Worm (Caenorhabditis elegans): ENCODE measurements around the gene T13A10.1.
"Not testable (repeated sequence)": the region's sequence is repeated elsewhere in the genome, so short reads cannot be mapped to it uniquely, and the experiment has no call there.

T13A10.1 gene

DNA sequence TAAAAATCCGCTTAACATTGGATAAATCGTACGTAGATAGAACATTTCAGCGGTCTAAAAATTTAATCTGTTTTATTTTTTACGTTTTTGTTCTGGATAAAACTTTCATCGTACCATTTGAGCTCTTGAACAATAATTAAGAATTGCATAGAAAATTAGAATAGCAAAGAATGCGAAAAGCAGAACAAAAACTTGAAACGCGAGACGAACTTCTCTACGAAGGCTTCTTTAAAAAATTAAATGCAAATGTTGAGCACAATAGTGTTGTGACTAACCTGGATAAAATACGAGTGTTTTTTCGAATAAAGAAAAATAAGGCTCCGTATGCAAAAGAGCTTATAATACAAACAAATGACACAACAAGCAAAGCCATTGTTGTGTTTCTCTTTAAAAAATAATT lies 23.6 kb downstream of the T13A10.1 start:
- TF ChIP-seq odd-2 (tag; optimal IDR thresholded peaks at IDR 0.05) (no peak), K02D7.2 (tag; optimal IDR thresholded peaks at IDR 0.05) (no peak), unc-3 (GFP tag; conservative IDR thresholded peaks at IDR 0.05) (no peak), unc-3 (tag; optimal IDR thresholded peaks at IDR 0.05) (no peak), ceh-48 (tag; optimal IDR thresholded peaks at IDR 0.05) (no peak), ceh-9 (tag; optimal IDR thresholded peaks at IDR 0.05) (no peak), che-1 (tag; optimal IDR thresholded peaks at IDR 0.05) (no peak), ceh-45 (GFP tag; IDR thresholded peaks at IDR 0.05) (no peak), mec-3 (tag; optimal IDR thresholded peaks at IDR 0.05; ENCODE audit: borderline replicate concordance) (no peak), sox-2 (GFP tag; IDR thresholded peaks at IDR 0.05) (no peak), tbx-7 (tag; optimal IDR thresholded peaks at IDR 0.05) (no peak), ahr-1 (tag; optimal IDR thresholded peaks at IDR 0.05) (no peak), ttx-3 (tag; optimal IDR thresholded peaks at IDR 0.05) (no peak), sdc-2 (tag; optimal IDR thresholded peaks at IDR 0.05) (no peak), ama-1 (optimal IDR thresholded peaks at IDR 0.05) (no peak), hlh-8 (tag; optimal IDR thresholded peaks at IDR 0.05) (no peak)

DNA sequence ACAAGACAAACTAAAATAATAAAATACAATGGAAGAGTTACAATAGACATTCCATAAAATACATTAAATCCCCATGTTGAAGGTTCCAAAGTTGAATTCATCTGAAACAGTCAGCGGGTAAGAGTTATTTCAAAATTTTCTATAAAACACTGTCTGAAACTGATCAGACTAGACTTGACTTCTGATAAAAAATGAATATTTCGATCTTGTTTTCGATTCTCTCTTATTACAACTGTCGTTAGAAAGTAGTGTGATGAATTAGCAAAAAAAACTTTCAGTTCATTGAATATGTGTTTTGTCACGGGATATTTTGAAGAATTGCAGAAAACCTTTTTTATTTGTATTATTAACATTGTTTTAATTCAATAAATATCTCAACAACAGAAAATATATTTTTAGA lies 25.9 kb downstream of the T13A10.1 start, which contains the start of gene srv-26:
srv-26 (minus strand) TSS at position 101 of the 400 bp plus-strand sequence.
- TF ChIP-seq hlh-30 (tag; optimal IDR thresholded peaks at IDR 0.05; ENCODE audit: insufficient read depth) (no peak), dve-1 (tag; optimal IDR thresholded peaks at IDR 0.05) (no peak), K02D7.2 (tag; optimal IDR thresholded peaks at IDR 0.05) (no peak), zip-5 (tag; optimal IDR thresholded peaks at IDR 0.05) (no peak)

DNA sequence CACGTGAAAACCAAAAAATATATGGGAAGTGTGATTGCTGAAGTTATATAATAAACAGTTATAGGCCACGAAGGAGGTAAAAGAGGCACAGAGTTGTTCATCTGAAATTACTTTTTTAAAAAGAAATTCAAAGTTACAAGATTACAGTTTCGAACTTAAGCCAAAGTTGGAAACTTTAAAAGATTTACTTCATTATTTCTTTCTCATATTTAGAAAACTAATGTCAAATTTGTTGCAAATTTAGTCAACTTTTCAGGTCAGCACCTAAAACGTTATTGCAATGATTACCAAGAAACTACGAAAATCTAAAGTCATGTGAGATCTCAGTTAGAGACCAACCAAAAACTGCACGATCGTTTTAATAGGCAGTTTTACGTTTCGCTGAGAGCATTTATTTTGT lies 27.8 kb downstream of the T13A10.1 start, which contains the start of gene srv-25:
srv-25 (minus strand) TSS at position 101 of the 400 bp plus-strand sequence.
- TF ChIP-seq ceh-30 (tag; optimal IDR thresholded peaks at IDR 0.05), result no peak
- TF ChIP-seq ceh-18 (tag; optimal IDR thresholded peaks at IDR 0.05), result no peak
- TF ChIP-seq pat-9 (tag; optimal IDR thresholded peaks at IDR 0.05), result no peak
- TF ChIP-seq sdc-2 (tag; optimal IDR thresholded peaks at IDR 0.05), result no peak
- TF ChIP-seq nhr-11 (tag; optimal IDR thresholded peaks at IDR 0.05), result no peak
- TF ChIP-seq unc-42 (tag; optimal IDR thresholded peaks at IDR 0.05), result no peak
- no peak for TF ChIP-seq hlh-13 (GFP tag; optimal IDR thresholded peaks at IDR 0.05)
- TF ChIP-seq unc-86 (tag; optimal IDR thresholded peaks at IDR 0.05), result no peak
- no peak for TF ChIP-seq hlh-6 (tag; optimal IDR thresholded peaks at IDR 0.05)
- TF ChIP-seq zip-5 (tag; optimal IDR thresholded peaks at IDR 0.05), result no peak
- no peak for TF ChIP-seq mec-3 (tag; optimal IDR thresholded peaks at IDR 0.05; ENCODE audit: borderline replicate concordance)
- no peak for TF ChIP-seq madf-2 (tag; optimal IDR thresholded peaks at IDR 0.05)

DNA sequence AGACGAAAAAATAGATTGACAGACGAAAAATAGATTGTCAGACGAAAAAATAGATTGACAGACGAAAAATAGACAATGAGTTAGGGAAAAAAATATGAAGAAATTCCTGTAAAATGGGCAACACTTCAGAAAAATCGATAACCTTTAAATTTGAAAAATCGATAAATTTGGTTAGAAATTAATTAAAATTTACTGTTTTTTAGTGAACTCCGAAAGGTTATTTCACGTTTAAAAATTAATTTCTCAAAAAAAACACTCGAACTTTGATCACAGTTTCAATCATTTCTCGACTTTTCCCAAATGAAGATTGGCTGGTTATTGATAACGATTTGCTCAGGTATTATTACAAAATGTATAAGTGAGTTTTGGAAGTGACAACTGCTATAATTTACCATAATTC lies 31.6 kb downstream of the T13A10.1 start, which contains the start of gene csp-2:
csp-2 (plus strand) TSS at position 301 of the 400 bp plus-strand sequence.
- TF ChIP-seq nfya-1 (tag; optimal IDR thresholded peaks at IDR 0.05) (no peak), pag-3 (tag; optimal IDR thresholded peaks at IDR 0.05; ENCODE audit: borderline replicate concordance) (no peak), hlh-13 (GFP tag; optimal IDR thresholded peaks at IDR 0.05) (no peak), ceh-14 (tag; optimal IDR thresholded peaks at IDR 0.05) (no peak), unc-55 (GFP tag; optimal IDR thresholded peaks at IDR 0.05) (no peak), sdc-2 (tag; optimal IDR thresholded peaks at IDR 0.05) (no peak)

DNA sequence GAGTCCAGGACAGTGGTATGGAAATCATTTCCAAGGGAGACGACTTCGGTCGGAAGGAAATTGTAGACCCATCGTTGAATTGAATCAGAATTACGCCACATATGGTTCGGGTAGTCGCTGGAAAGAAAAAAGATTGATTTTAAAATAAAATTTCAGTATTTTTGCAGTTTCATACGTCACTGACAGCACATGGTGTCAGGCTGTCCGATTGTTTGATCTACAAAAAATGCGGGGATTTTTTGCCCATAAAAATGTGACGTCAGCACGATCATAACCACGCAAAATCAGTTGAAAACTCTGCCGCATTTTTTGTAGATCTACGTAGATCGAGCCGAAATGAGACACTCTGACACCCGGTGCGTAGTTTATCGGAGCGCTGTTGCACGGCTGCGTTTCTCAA lies 41.5 kb downstream of the T13A10.1 start, which contains the start of gene Y73B6BL.12:
Y73B6BL.12 (minus strand) TSS at position 101 of the 400 bp plus-strand sequence.
- TF ChIP-seq pag-3 (tag; optimal IDR thresholded peaks at IDR 0.05; ENCODE audit: borderline replicate concordance); nfya-1 (tag; optimal IDR thresholded peaks at IDR 0.05); sdc-2 (tag; optimal IDR thresholded peaks at IDR 0.05): not testable (repeated sequence)

DNA sequence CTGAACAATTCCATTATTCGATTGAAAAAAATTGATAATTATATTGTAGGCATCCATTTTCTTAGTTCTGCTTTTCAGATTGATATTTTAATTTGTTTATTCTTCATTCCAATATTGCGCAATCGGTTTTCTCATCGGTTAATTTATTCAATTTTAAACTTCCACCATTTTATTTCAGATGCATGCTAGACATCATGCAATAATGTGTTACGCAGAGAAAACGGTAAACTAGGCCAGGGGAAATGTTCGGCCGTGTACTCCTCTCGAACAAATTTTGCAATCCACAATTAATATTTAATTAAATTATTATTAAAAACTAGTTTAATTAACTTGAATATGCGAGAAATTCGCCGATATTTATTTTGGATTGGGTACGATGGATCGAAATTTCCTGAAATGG lies 45.8 kb downstream of the T13A10.1 start, which contains the start of gene Y73B6BL.29:
Y73B6BL.29 (plus strand) TSS at position 263 of the 400 bp plus-strand sequence.
- TF ChIP-seq pha-2 (tag; optimal IDR thresholded peaks at IDR 0.05) (peak; percentile 40), ceh-18 (tag; optimal IDR thresholded peaks at IDR 0.05) (peak; percentile 27), elt-4 (tag; optimal IDR thresholded peaks at IDR 0.05) (no peak), zip-5 (tag; optimal IDR thresholded peaks at IDR 0.05) (peak; percentile 84), hlh-8 (tag; optimal IDR thresholded peaks at IDR 0.05) (peak; percentile 86), lim-6 (tag; optimal IDR thresholded peaks at IDR 0.05) (peak; percentile 32), tbx-2 (tag; optimal IDR thresholded peaks at IDR 0.05) (peak; percentile 87), ets-4 (tag; optimal IDR thresholded peaks at IDR 0.05) (peak; percentile 96), T23F11.4 (GFP tag; optimal IDR thresholded peaks at IDR 0.05) (no peak), elt-2 (tag; optimal IDR thresholded peaks at IDR 0.05) (peak; percentile 58), C08G9.2 (tag; optimal IDR thresholded peaks at IDR 0.05) (peak; percentile 93), ceh-22 (tag; optimal IDR thresholded peaks at IDR 0.05) (no peak), pqm-1 (tag; optimal IDR thresholded peaks at IDR 0.05) (peak; percentile 69), fkh-6 (tag; optimal IDR thresholded peaks at IDR 0.05) (no peak), ttx-3 (tag; optimal IDR thresholded peaks at IDR 0.05) (peak; percentile 54), unc-86 (tag; optimal IDR thresholded peaks at IDR 0.05) (peak; percentile 12)

Measured in whole organism, late embryonic.